Worm (Caenorhabditis elegans) whole organism, L2 larva: ENCODE measurements around the gene C53B7.2.

ENCODE experiments used
- ama-1 ChIP-seq: fragments of 150-350 bp; optimal IDR thresholded peaks from 2 replicates; lab custom pipeline; 2018; ENCODE audit warnings: inconsistent platforms
- blmp-1 ChIP-seq: sonication (generic microtip); optimal IDR thresholded peaks from 2 replicates; lab custom pipeline; 2017; ENCODE audit warnings: missing genetic modification characterization, mild to moderate bottlenecking, missing compliant biosample characterization, antibody characterized with exemption, moderate library complexity; ENCODE audit not compliant: insufficient read depth
- fos-1 ChIP-seq: fragments of 150-350 bp; optimal IDR thresholded peaks from 2 replicates; lab custom pipeline; 2014; ENCODE audit warnings: missing biosample characterization, missing genetic modification characterization
- lin-39 ChIP-seq: fragments of 150-350 bp; optimal IDR thresholded peaks from 2 replicates; lab custom pipeline; 2014; ENCODE audit warnings: missing biosample characterization, missing genetic modification reagents, missing genetic modification characterization
- nhr-12 ChIP-seq: fragments of 150-350 bp; optimal IDR thresholded peaks from 2 replicates; lab custom pipeline; 2014; ENCODE audit warnings: missing biosample characterization, missing genetic modification characterization
- nhr-23 ChIP-seq: fragments of 150-350 bp; optimal IDR thresholded peaks from 2 replicates; lab custom pipeline; 2014; ENCODE audit warnings: missing biosample characterization, missing genetic modification reagents, missing genetic modification characterization
- snpc-4 ChIP-seq: fragments of 150-350 bp; optimal IDR thresholded peaks from 2 replicates; lab custom pipeline; 2014; ENCODE audit warnings: missing biosample characterization, missing genetic modification characterization
- unc-62 ChIP-seq: fragments of 150-350 bp; optimal IDR thresholded peaks from 2 replicates; lab custom pipeline; 2014; ENCODE audit warnings: missing biosample characterization, missing genetic modification reagents, missing genetic modification characterization
- ztf-4 ChIP-seq: fragments of 150-350 bp; optimal IDR thresholded peaks from 2 replicates; lab custom pipeline; 2014; ENCODE audit warnings: missing biosample characterization, missing genetic modification characterization

- TF ChIP-seq unc-62 (GFP tag; lab: Kevin White, UChicago): no peak
- peak; percentile 31 for TF ChIP-seq ama-1 (lab: Kevin White, UChicago)
- TF ChIP-seq snpc-4 (tag; lab: Kevin White, UChicago): peak; percentile 63
- TF ChIP-seq blmp-1: peak; percentile 13
- TF ChIP-seq nhr-12: no peak
- TF ChIP-seq nhr-23 (tag; lab: Kevin White, UChicago): no peak
- peak; percentile 82 for TF ChIP-seq fos-1 (tag; lab: Kevin White, UChicago)
- TF ChIP-seq lin-39 (tag; lab: Kevin White, UChicago): no peak
- TF ChIP-seq ztf-4: peak; percentile 35
These were observed 5.2 kb upstream of the C53B7.2 start, which contains the start of the genes glr-6 and asg-2 for ce11 chrX:6840670-6841308.
